Fruit fly (Drosophila melanogaster) Kc167 (cell line): ENCODE data around the gene CSN1b.

Experiments
- Myc ChIP-seq: fragments of >200 bp; optimal IDR thresholded peaks from 2 replicates; lab custom pipeline; 2017; ENCODE audit warnings: missing external identifiers
- Sin3A ChIP-seq: fragments of >200 bp; optimal IDR thresholded peaks from 2 replicates; lab custom pipeline; 2018; ENCODE audit warnings: missing external identifiers
- h ChIP-seq: fragments of >200 bp; optimal IDR thresholded peaks from 3 replicates; lab custom pipeline; 2018; ENCODE audit warnings: missing external identifiers
- insv ChIP-seq: fragments of >200 bp; optimal IDR thresholded peaks from 3 replicates; lab custom pipeline; 2018; ENCODE audit warnings: missing external identifiers
- psq ChIP-seq: fragments of >200 bp; optimal IDR thresholded peaks from 2 replicates; lab custom pipeline; 2017; ENCODE audit warnings: missing external identifiers
- ttk ChIP-seq: sonication (Bioruptor generic); optimal IDR thresholded peaks from 2 replicates; lab custom pipeline; 2017; ENCODE audit warnings: missing external identifiers

The CSN1b gene

DNA sequence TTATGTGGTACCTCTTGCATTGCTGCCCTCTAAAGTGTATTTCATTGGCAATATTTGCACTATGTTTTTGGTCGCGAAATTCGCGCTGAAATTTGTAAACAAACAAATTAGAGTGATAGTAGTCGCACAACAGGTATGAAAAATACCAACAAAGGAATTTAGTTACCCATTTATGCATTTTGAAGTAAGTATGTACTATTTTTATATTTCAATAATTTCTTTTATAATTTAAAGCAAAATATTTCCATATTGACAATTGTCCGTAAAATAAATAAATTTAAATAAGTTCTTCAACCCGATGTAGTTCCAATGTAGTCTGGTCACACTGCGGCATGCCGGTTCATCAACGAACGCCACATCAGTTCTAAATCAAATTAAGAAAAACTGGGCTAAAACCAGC lies 32.3 kb downstream of the CSN1b start, which contains the start of the genes Rad9 and Uggt:
Gene Rad9, minus strand, starts transcription at position 114 of the 400 bp plus-strand sequence.
Gene Uggt, plus strand, starts transcription at position 308 of the 400 bp plus-strand sequence.
- TF ChIP-seq Sin3A (lab: Kevin White, UChicago) (no peak), psq (no peak), insv (lab: Kevin White, UChicago) (no peak), h (lab: Kevin White, UChicago) (no peak), Myc (lab: Kevin White, UChicago) (no peak), ttk (lab: Kevin White, UChicago) (no peak)

DNA sequence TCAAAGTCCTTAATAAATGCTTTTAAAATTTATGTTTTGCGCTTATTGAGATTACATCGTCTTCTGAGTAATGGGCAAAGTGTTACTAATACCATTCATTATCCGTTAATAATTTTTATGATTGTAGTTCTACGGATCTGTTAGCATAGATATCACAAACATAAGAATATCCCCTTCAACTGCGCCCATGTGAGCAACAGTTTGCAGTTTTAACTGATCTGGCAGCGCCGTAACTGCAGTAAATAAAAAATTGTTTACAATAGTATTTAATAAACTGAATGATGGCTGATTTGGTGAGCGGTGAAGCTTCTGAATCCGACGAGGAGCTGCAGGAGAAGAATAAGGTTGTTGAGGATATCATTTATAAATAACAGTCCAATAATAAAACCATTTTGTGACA lies 34.7 kb downstream of the CSN1b start, which contains the start of gene Blos3:
Gene Blos3, plus strand, starts transcription at position 198 of the 400 bp plus-strand sequence.
- TF ChIP-seq psq = no peak
- TF ChIP-seq h (lab: Kevin White, UChicago) = no peak
- TF ChIP-seq Myc (lab: Kevin White, UChicago) = no peak
- TF ChIP-seq insv (lab: Kevin White, UChicago) = no peak
- no peak for TF ChIP-seq Sin3A (lab: Kevin White, UChicago)
- TF ChIP-seq ttk (lab: Kevin White, UChicago) = no peak

DNA sequence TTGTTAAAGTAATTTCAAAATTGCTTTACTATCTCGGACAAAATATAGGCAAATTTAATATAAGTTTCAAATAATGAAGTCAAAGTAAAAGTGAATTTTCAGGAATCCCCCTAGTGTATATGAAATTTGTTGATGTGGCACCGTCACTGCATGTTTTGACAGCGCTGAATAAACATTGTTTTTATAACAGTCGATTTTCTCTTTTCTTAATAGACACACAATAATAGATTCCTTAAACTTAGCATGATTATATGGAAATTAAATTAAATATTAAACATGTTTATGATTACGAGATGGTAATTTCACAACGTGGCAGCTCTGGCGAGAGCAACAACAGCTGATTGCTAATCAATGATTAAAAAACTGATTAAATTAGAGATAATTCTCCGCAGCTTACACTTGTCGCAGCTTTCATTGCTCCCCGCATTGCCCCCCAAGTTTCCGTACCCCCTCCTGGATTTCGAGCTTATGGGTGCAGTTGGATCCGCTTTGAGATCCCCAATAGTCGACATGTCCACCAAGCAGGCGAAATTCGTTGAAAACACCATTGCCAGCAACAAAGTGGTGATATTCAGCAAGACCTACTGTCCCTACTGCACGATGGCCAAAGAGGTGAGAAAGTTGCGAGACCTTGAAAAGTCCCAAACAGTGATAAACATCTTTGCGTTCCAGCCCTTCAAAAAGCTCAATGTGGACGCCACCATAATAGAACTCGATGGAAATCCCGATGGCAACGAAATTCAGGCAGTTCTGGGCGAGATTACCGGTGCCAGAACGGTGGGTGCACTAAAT lies 35.5 kb downstream of the CSN1b start, which contains the start of gene Grx1:
Gene Grx1, plus strand, starts transcription at position 196 of the 792 bp plus-strand sequence.
- no peak for TF ChIP-seq insv (lab: Kevin White, UChicago)
- TF ChIP-seq h (lab: Kevin White, UChicago) = no peak
- no peak for TF ChIP-seq Myc (lab: Kevin White, UChicago)
- no peak for TF ChIP-seq Sin3A (lab: Kevin White, UChicago)
- TF ChIP-seq ttk (lab: Kevin White, UChicago) = no peak
- no peak for TF ChIP-seq psq

DNA sequence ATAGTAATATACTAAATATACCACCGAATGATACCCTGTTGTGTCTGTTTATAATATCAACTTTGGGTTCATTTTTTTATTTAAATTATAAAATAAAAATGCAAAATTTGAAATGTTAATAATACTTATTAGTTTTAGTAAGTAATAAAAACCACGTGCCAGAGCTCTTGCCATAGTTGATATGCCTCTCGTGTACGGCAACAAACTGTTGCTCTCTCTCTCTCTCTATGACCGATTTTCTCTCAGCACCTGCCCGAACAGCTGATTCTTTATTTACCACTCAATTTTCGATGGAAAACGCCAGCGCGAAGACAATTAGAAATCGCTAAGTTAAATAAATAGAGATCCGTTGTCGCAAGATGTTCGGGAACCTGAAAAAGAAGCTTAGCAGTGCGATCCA lies 37.2 kb downstream of the CSN1b start, which contains the start of gene Dysb:
Gene Dysb, plus strand, starts transcription at position 251 of the 400 bp plus-strand sequence.
- TF ChIP-seq h (lab: Kevin White, UChicago) (no peak), ttk (lab: Kevin White, UChicago) (no peak), Sin3A (lab: Kevin White, UChicago) (no peak), psq (no peak), Myc (lab: Kevin White, UChicago) (no peak), insv (lab: Kevin White, UChicago) (no peak)

DNA sequence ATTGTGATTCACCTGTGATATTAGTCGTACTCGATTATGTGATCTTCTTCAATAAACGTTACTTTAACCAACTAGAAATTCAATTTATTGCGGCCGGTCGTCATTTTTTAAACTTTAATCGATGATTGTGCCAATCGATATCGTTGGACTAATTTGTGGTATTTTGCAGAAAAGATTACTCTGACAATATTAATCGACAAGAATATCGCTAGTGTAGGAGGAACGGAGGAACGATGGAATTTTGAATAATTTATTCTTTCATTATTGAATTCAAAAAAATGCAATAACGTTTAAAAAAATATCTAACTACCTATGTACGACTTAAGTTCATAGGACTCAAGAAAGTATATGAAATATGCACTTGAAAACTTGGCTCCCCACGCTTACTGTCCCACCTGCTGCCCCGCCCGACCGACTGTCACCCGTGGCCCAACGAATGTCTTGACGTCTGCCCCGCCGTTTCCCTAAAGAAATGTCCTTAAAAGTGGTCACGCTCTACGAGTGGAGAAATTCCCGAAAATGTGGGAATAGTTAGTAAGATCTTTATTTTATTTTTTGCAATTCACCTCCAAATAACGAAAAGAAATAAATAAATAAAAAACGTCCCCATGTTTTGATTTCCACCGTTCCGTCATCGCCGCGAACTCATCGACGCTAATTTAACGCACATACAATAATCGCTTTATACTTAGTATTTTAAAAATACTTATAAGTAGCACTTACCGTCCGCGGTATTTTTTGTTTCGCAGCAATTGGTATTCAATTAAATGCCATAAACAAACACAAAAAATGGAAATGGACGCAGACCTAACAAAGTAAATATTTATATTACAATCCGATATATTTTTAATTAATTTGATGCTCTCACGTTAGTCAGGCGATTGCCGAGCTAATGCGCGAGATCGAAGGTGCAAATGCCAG lies 39.0 kb downstream of the CSN1b start, which contains the start of gene CG14074:
Gene CG14074, plus strand, starts transcription at position 779 of the 921 bp plus-strand sequence.
- TF ChIP-seq insv (lab: Kevin White, UChicago) (no peak), Sin3A (lab: Kevin White, UChicago) (no peak), ttk (lab: Kevin White, UChicago) (no peak), psq (no peak), h (lab: Kevin White, UChicago) (no peak), Myc (lab: Kevin White, UChicago) (no peak)

DNA sequence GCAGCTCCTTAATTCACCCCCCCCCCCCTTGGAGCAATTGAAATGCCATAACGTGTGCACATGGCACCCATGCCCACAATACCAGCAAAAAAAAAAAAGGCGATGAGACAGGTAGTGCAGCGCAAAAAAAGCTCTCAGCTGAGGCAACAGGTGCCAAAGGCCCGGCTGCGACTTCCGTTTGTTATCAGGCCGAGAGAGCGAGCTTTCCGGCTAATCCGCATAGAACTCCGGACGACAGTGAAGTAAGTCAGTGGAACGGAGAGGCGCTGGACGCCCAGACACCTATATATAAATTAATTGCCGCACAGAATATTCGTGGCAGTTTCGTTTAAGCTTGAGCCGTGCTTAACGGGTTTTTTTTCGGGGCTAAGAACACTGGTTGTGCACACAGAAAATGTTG lies 41.4 kb downstream of the CSN1b start, which contains the start of gene CG6865:
Gene CG6865, plus strand, starts transcription at position 321 of the 400 bp plus-strand sequence.
- TF ChIP-seq ttk (lab: Kevin White, UChicago) (no peak), Sin3A (lab: Kevin White, UChicago) (no peak), insv (lab: Kevin White, UChicago) (no peak)

DNA sequence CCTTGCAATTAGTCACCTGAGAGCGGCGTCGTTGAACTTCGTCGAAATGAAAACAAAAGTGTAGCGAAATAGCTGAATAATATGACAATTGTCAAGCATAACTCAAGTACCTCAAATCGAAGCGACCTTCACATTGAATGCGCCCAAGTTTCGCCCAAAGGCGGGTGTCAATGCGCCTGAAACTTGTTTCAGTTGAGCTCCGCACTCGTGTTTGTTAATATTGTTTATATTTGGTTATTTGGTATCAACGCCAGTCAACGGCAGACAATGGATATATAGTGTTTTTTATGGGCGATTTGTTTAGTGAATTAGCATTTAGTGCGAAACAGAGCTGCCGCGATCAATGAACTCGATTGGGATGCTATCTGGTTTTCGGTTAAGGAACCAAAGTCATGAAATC lies 42.8 kb downstream of the CSN1b start:
- no peak for TF ChIP-seq insv (lab: Kevin White, UChicago)
- TF ChIP-seq Sin3A (lab: Kevin White, UChicago) = no peak
- TF ChIP-seq ttk (lab: Kevin White, UChicago) = no peak
- no peak for TF ChIP-seq Myc (lab: Kevin White, UChicago)

DNA sequence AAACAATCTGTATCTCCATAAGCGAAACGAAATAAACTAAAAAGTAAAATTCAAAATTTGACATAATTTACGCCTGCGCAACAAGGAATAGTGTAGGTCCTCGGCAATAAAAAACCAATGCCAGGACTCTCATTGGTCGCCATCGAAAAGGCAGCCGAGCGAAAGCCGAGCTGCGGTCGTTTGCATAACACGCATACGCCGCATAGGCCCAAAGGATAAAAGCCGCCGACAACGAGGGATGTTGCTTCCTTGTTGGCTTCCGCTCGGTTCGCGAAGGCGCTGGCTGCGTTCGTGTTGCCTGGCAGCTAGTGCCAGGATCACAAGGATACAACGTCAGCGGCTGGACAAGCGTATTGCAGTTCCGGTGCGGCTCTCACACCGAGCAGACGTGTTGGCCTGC lies 44.3 kb downstream of the CSN1b start:
- TF ChIP-seq ttk (lab: Kevin White, UChicago) (no peak), insv (lab: Kevin White, UChicago) (no peak), h (lab: Kevin White, UChicago) (no peak), Sin3A (lab: Kevin White, UChicago) (no peak), psq (no peak), Myc (lab: Kevin White, UChicago) (no peak)

DNA sequence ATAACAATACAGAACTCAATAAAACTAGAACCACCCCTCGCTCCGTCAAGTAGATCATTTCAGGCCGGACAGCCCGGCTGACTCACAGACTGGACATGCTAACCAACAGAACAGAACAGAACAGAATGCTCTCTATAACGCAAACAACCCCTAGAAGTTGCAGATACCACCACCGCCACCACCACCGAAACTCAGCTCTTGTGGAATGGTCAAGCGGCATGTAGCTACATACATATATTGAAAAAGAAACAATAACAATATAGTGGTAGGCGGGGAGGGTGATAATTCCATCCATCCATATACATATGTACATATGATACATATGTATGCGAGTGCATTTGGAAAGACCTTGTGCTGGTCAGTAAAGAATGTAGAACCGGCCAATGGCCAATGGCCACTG lies 50.3 kb downstream of the CSN1b start:
- TF ChIP-seq insv (lab: Kevin White, UChicago) (no peak), Myc (lab: Kevin White, UChicago) (no peak), ttk (lab: Kevin White, UChicago) (no peak), psq (no peak), h (lab: Kevin White, UChicago) (no peak)

DNA sequence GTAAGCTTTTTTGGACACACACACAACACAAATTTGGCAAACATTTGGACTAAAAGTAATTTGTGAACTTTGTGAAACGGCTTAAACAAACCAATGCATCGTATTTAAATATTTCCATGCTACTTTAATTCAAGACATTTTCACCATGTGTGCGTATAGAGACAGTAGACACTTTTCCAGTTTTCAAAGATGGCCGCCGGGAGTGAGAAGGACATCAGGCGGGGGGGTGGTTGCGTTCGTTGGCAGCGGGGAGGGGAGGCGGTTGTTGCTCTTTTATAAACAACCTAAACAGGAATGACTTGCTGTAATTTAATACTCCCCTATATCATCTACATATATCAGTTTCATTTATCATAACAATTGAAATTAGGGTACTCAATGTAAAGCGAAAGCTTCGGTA lies 51.3 kb downstream of the CSN1b start:
- TF ChIP-seq h (lab: Kevin White, UChicago) (no peak), Myc (lab: Kevin White, UChicago) (no peak), psq (no peak), Sin3A (lab: Kevin White, UChicago) (no peak), insv (lab: Kevin White, UChicago) (no peak), ttk (lab: Kevin White, UChicago) (no peak)
